Worm (Caenorhabditis elegans) whole organism, mixed stage, embryonic: ENCODE data around the gene ttn-1.

ENCODE experiments used
- ces-1 ChIP-seq: fragments of 150-350 bp; optimal IDR thresholded peaks from 2 replicates; lab custom pipeline; 2014; ENCODE audit warnings: missing biosample characterization, missing genetic modification reagents, missing genetic modification characterization
- cnd-1 ChIP-seq: fragments of 200-800 bp; sonication (Bioruptor generic); optimal IDR thresholded peaks from 2 replicates; lab custom pipeline; 2018; ENCODE audit warnings: mild to moderate bottlenecking, missing genetic modification characterization, missing compliant biosample characterization
- ham-2 ChIP-seq: fragments of 200-800 bp; sonication (Bioruptor generic); optimal IDR thresholded peaks from 2 replicates; lab custom pipeline; 2018; ENCODE audit warnings: mild to moderate bottlenecking, missing genetic modification characterization, missing compliant biosample characterization

ce11 chrV:6131100-6131499 is 71.3 kb downstream of the ttn-1 start, which contains the start of gene exp-2:
- TF ChIP-seq cnd-1 (tag; lab: Kevin White, UChicago) = no peak
- no peak for TF ChIP-seq ces-1
- no peak for TF ChIP-seq ham-2
